Worm (Caenorhabditis elegans) whole organism, L1 larva: ENCODE data around the gene ctg-2.

Experiments used
- F16B12.6 ChIP-seq: fragments of 150-350 bp; optimal IDR thresholded peaks from 2 replicates; lab custom pipeline; 2014; ENCODE audit warnings: missing biosample characterization, missing genetic modification characterization
- Y116A8C.19 ChIP-seq: sonication (generic microtip); optimal IDR thresholded peaks from 2 replicates; lab custom pipeline; 2016; ENCODE audit warnings: missing compliant biosample characterization, missing genetic modification characterization, borderline replicate concordance
- alr-1 ChIP-seq: fragments of 200-800 bp; sonication (Bioruptor generic); optimal IDR thresholded peaks from 2 replicates; lab custom pipeline; 2018; ENCODE audit warnings: borderline replicate concordance, mild to moderate bottlenecking, missing genetic modification characterization, missing compliant biosample characterization
- aly-2 ChIP-seq: fragments of 150-350 bp; optimal IDR thresholded peaks from 2 replicates; lab custom pipeline; 2014; ENCODE audit warnings: missing biosample characterization, missing genetic modification characterization
- ama-1 ChIP-seq: fragments of 150-350 bp; optimal IDR thresholded peaks from 2 replicates; lab custom pipeline; 2014
- blmp-1 ChIP-seq: fragments of 150-350 bp; optimal IDR thresholded peaks from 2 replicates; lab custom pipeline; 2014; ENCODE audit warnings: missing biosample characterization, missing genetic modification characterization
- ceh-63 ChIP-seq: fragments of 200-800 bp; sonication (Bioruptor generic); optimal IDR thresholded peaks from 2 replicates; lab custom pipeline; 2018; ENCODE audit warnings: mild to moderate bottlenecking, missing genetic modification characterization, missing compliant biosample characterization
- ceh-90 ChIP-seq: sonication (generic microtip); optimal IDR thresholded peaks from 2 replicates; lab custom pipeline; 2016; ENCODE audit warnings: missing genetic modification characterization, missing compliant biosample characterization
- dpl-1 ChIP-seq, 3 experiments: fragments of 150-350 bp in 2 of 3; sonication (generic microtip) in 1 of 3; optimal IDR thresholded peaks; 2 replicates each; lab custom pipeline; 2014 to 2017; ENCODE audit warnings: missing biosample characterization in 3 of 3, missing genetic modification characterization in 3 of 3, missing genetic modification reagents in 3 of 3
- dsc-1 ChIP-seq: sonication (generic microtip); optimal IDR thresholded peaks from 2 replicates; lab custom pipeline; 2016; ENCODE audit warnings: mild to moderate bottlenecking, missing genetic modification characterization, missing compliant biosample characterization
- efl-1 ChIP-seq, 4 experiments: fragments of 150-350 bp; optimal IDR thresholded peaks in 3 of 4; peaks in 1 of 4; 1 replicate in 1 of 4; 2 replicates in 3 of 4; lab custom pipeline; 2014; ENCODE audit warnings: missing biosample characterization in 2 of 4, missing genetic modification characterization in 2 of 4, missing genetic modification reagents in 2 of 4
- egl-27 ChIP-seq, 2 experiments: fragments of 150-350 bp in 1 of 2; sonication (generic microtip); optimal IDR thresholded peaks; 3 replicates each; lab custom pipeline; 2017 to 2018; ENCODE audit warnings: missing biosample characterization in 2 of 2, missing genetic modification characterization in 2 of 2, missing genetic modification reagents in 2 of 2
- elt-2 ChIP-seq: sonication (generic microtip); optimal IDR thresholded peaks from 2 replicates; lab custom pipeline; 2016; ENCODE audit warnings: missing genetic modification characterization, mild to moderate bottlenecking, inconsistent platforms, missing compliant biosample characterization, missing genetic modification reagents
- elt-3 ChIP-seq, 6 experiments: fragments of 150-350 bp in 1 of 6; sonication (generic microtip); optimal IDR thresholded peaks; 2 replicates each; lab custom pipeline; 2017 to 2018; ENCODE audit warnings: missing biosample characterization in 6 of 6, missing genetic modification characterization in 6 of 6, inconsistent platforms in 1 of 6
- fkh-10 ChIP-seq: sonication (generic microtip); optimal IDR thresholded peaks from 2 replicates; lab custom pipeline; 2017; ENCODE audit warnings: missing biosample characterization, missing genetic modification reagents, missing genetic modification characterization
- fkh-8 ChIP-seq: sonication (generic microtip); optimal IDR thresholded peaks from 2 replicates; lab custom pipeline; 2016; ENCODE audit warnings: mild to moderate bottlenecking, missing genetic modification characterization, missing compliant biosample characterization
- fos-1 ChIP-seq: fragments of 150-350 bp; optimal IDR thresholded peaks from 2 replicates; lab custom pipeline; 2014; ENCODE audit warnings: missing biosample characterization, missing genetic modification characterization
- hlh-17 ChIP-seq: fragments of 200-800 bp; sonication (Bioruptor generic); optimal IDR thresholded peaks from 2 replicates; lab custom pipeline; 2018; ENCODE audit warnings: missing genetic modification characterization, mild to moderate bottlenecking, missing compliant biosample characterization, moderate library complexity, borderline replicate concordance
- hpl-2 ChIP-seq: fragments of 150-350 bp; optimal IDR thresholded peaks from 2 replicates; lab custom pipeline; 2014; ENCODE audit warnings: missing biosample characterization, missing genetic modification reagents, missing genetic modification characterization
- isw-1 ChIP-seq: fragments of 200-800 bp; sonication (Bioruptor generic); IDR thresholded peaks from 2 replicates; pipeline ENCODE4 v1.3.6; 2022; ENCODE audit warnings: missing genetic modification characterization, missing compliant biosample characterization
- jun-1 ChIP-seq: fragments of 150-350 bp; optimal IDR thresholded peaks from 2 replicates; lab custom pipeline; 2014; ENCODE audit warnings: missing biosample characterization, missing genetic modification reagents, missing genetic modification characterization
- lin-13 ChIP-seq: fragments of 150-350 bp; optimal IDR thresholded peaks from 2 replicates; lab custom pipeline; 2014; ENCODE audit warnings: missing biosample characterization, missing genetic modification reagents, missing genetic modification characterization
- lin-35 ChIP-seq, 2 experiments: fragments of 150-350 bp; optimal IDR thresholded peaks; 2 replicates each; lab custom pipeline; 2014; ENCODE audit warnings: missing biosample characterization in 2 of 2, missing genetic modification characterization in 2 of 2, missing genetic modification reagents in 2 of 2
- lin-39 ChIP-seq: fragments of 150-350 bp; optimal IDR thresholded peaks from 2 replicates; lab custom pipeline; 2014; ENCODE audit warnings: missing biosample characterization, missing genetic modification reagents, missing genetic modification characterization
- lir-3 ChIP-seq: sonication (generic microtip); optimal IDR thresholded peaks from 2 replicates; lab custom pipeline; 2016; ENCODE audit warnings: mild to moderate bottlenecking, missing genetic modification characterization, moderate library complexity, missing compliant biosample characterization; ENCODE audit not compliant: poor library complexity
- lsy-2 ChIP-seq, 2 experiments: fragments of 150-350 bp; optimal IDR thresholded peaks; 2 replicates each; lab custom pipeline; 2014; ENCODE audit warnings: missing biosample characterization in 2 of 2, missing genetic modification characterization in 2 of 2
- mep-1 ChIP-seq: fragments of 150-350 bp; optimal IDR thresholded peaks from 2 replicates; lab custom pipeline; 2014; ENCODE audit warnings: missing biosample characterization, missing genetic modification characterization
- nhr-12 ChIP-seq: sonication (generic microtip); optimal IDR thresholded peaks from 2 replicates; lab custom pipeline; 2017; ENCODE audit warnings: missing biosample characterization, missing genetic modification characterization
- nhr-19 ChIP-seq: fragments of 200-800 bp; sonication (Bioruptor generic); conservative IDR thresholded peaks from 2 replicates; pipeline ENCODE4 v1.3.6; 2022; ENCODE audit warnings: missing genetic modification characterization, missing compliant biosample characterization
- nhr-20 ChIP-seq: sonication (generic microtip); optimal IDR thresholded peaks from 2 replicates; lab custom pipeline; 2016; ENCODE audit warnings: mild to moderate bottlenecking, missing genetic modification characterization, missing compliant biosample characterization
- nhr-28 ChIP-seq: fragments of 150-350 bp; optimal IDR thresholded peaks from 2 replicates; lab custom pipeline; 2014; ENCODE audit warnings: missing biosample characterization, missing genetic modification characterization
- nhr-47 ChIP-seq: sonication (generic microtip); optimal IDR thresholded peaks from 2 replicates; lab custom pipeline; 2016; ENCODE audit warnings: mild to moderate bottlenecking, missing genetic modification characterization, moderate library complexity, missing compliant biosample characterization
- nhr-71 ChIP-seq: sonication (generic microtip); optimal IDR thresholded peaks from 2 replicates; lab custom pipeline; 2016; ENCODE audit warnings: mild to moderate bottlenecking, missing genetic modification characterization, moderate library complexity, missing compliant biosample characterization
- nhr-77 ChIP-seq: fragments of 150-350 bp; optimal IDR thresholded peaks from 2 replicates; lab custom pipeline; 2014; ENCODE audit warnings: missing biosample characterization, missing genetic modification characterization
- nhr-85 ChIP-seq: sonication (generic microtip); peaks from one replicate; lab custom pipeline; 2016; ENCODE audit warnings: missing genetic modification characterization, inconsistent platforms, missing compliant biosample characterization
- nhr-90 ChIP-seq: sonication (generic microtip); optimal IDR thresholded peaks from 2 replicates; lab custom pipeline; 2016; ENCODE audit warnings: mild to moderate bottlenecking, missing genetic modification characterization, missing compliant biosample characterization; ENCODE audit not compliant: poor library complexity
- pag-3 ChIP-seq: sonication (generic microtip); optimal IDR thresholded peaks from 2 replicates; lab custom pipeline; 2017; ENCODE audit warnings: missing genetic modification characterization, mild to moderate bottlenecking, missing compliant biosample characterization, antibody characterized with exemption, borderline replicate concordance; ENCODE audit not compliant: insufficient read depth
- pax-3 ChIP-seq: fragments of 200-800 bp; sonication (Bioruptor generic); optimal IDR thresholded peaks from 2 replicates; lab custom pipeline; 2018; ENCODE audit warnings: mild to moderate bottlenecking, missing genetic modification characterization, moderate library complexity, missing compliant biosample characterization
- skn-1 ChIP-seq: fragments of 150-350 bp; optimal IDR thresholded peaks from 2 replicates; lab custom pipeline; 2014; ENCODE audit warnings: missing biosample characterization, missing genetic modification characterization
- snpc-4 ChIP-seq: fragments of 150-350 bp; optimal IDR thresholded peaks from 2 replicates; lab custom pipeline; 2014; ENCODE audit warnings: missing biosample characterization, missing genetic modification characterization
- sptf-1 ChIP-seq: fragments of 150-350 bp; optimal IDR thresholded peaks from 2 replicates; lab custom pipeline; 2014; ENCODE audit warnings: missing biosample characterization, missing genetic modification characterization
- sup-37 ChIP-seq: fragments of 200-800 bp; sonication (Bioruptor generic); optimal IDR thresholded peaks from 2 replicates; lab custom pipeline; 2018; ENCODE audit warnings: mild to moderate bottlenecking, missing genetic modification characterization, missing compliant biosample characterization
- swsn-7 ChIP-seq: sonication (generic microtip); optimal IDR thresholded peaks from 2 replicates; lab custom pipeline; 2016; ENCODE audit warnings: missing genetic modification characterization, missing compliant biosample characterization
- tbx-2 ChIP-seq: sonication (generic microtip); optimal IDR thresholded peaks from 2 replicates; lab custom pipeline; 2016; ENCODE audit warnings: missing genetic modification characterization, missing compliant biosample characterization
- tlp-1 ChIP-seq: fragments of 150-350 bp; optimal IDR thresholded peaks from 2 replicates; lab custom pipeline; 2014; ENCODE audit warnings: missing biosample characterization, missing genetic modification characterization
- unc-62 ChIP-seq: fragments of 150-350 bp; optimal IDR thresholded peaks from 2 replicates; lab custom pipeline; 2014; ENCODE audit warnings: missing biosample characterization, missing genetic modification reagents, missing genetic modification characterization
- unc-86 ChIP-seq: sonication (generic microtip); optimal IDR thresholded peaks from 2 replicates; lab custom pipeline; 2016; ENCODE audit warnings: missing genetic modification characterization, missing compliant biosample characterization
- unc-98 ChIP-seq: fragments of 200-800 bp; sonication (Bioruptor generic); IDR thresholded peaks from 2 replicates; pipeline ENCODE4 v1.3.6; 2022; ENCODE audit warnings: missing genetic modification characterization, missing compliant biosample characterization
- xbp-1 ChIP-seq: sonication (generic microtip); optimal IDR thresholded peaks from 2 replicates; lab custom pipeline; 2016; ENCODE audit warnings: missing genetic modification characterization, missing compliant biosample characterization
- zag-1 ChIP-seq: fragments of 150-350 bp; optimal IDR thresholded peaks from 2 replicates; lab custom pipeline; 2014; ENCODE audit warnings: missing biosample characterization, missing genetic modification characterization
- zip-4 ChIP-seq: fragments of 200-800 bp; sonication (Bioruptor generic); optimal IDR thresholded peaks from 2 replicates; lab custom pipeline; 2018; ENCODE audit warnings: mild to moderate bottlenecking, missing genetic modification characterization, moderate library complexity, missing compliant biosample characterization
- ztf-11 ChIP-seq, 2 experiments: sonication (generic microtip); optimal IDR thresholded peaks; 2 replicates each; lab custom pipeline; 2016 to 2017; ENCODE audit warnings: missing genetic modification characterization in 2 of 2, missing biosample characterization in 1 of 2, missing compliant biosample characterization in 1 of 2
- ztf-4 ChIP-seq: fragments of 150-350 bp; optimal IDR thresholded peaks from 2 replicates; lab custom pipeline; 2014; ENCODE audit warnings: missing biosample characterization, missing genetic modification characterization

The ctg-2 gene

DNA sequence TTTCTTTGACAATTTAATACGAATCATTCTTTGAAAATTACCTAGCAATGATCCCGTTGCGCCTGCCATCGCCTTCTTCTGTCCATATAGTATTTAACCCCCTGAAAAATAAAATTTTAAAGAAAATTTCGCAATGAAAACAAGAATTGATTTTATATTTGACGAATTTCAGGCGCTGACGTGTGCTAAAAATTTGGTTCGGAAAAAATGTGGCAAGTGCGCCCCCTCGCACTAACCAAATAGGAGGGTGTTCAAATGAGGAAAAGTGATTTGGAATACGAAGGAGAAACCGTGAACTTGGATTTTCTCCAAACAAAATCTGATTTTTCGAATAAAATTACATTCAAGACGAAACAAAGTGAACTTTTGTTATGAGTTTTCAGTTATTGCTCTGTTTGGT is 51.2 kb downstream of the ctg-2 start, which contains the start of gene stc-1 (continued):
- TF ChIP-seq lsy-2 (tag; optimal IDR thresholded peaks at IDR 0.05; lab: Kevin White, UChicago) (peak; percentile 6 to 69), alr-1 (tag; lab: Kevin White, UChicago) (no peak), sup-37 (no peak), pax-3 (tag; lab: Kevin White, UChicago) (no peak), pag-3 (tag; lab: Kevin White, UChicago) (no peak), fkh-8 (tag; lab: Kevin White, UChicago) (no peak), fos-1 (tag; lab: Kevin White, UChicago) (no peak), unc-86 (no peak), nhr-20 (tag; lab: Kevin White, UChicago) (no peak), isw-1 (no peak), lin-35 (GFP tag; optimal IDR thresholded peaks at IDR 0.05; lab: Kevin White, UChicago) (peak; percentile 67 to 94), lin-39 (tag; lab: Kevin White, UChicago) (no peak), aly-2 (tag; lab: Kevin White, UChicago) (no peak), skn-1 (tag; lab: Kevin White, UChicago) (peak; percentile 30), unc-62 (GFP tag; lab: Kevin White, UChicago) (no peak), ztf-4 (no peak), nhr-71 (tag; lab: Kevin White, UChicago) (peak; percentile 29), efl-1 (optimal IDR thresholded peaks at IDR 0.05; lab: Kevin White, UChicago) (peak in 1 of 2 experiments; percentile 82), efl-1 (GFP tag; optimal IDR thresholded peaks at IDR 0.05 in 1 of 2; lab: Kevin White, UChicago) (peak; percentile 86 to 98), xbp-1 (tag; lab: Kevin White, UChicago) (peak; percentile 78), lin-13 (GFP tag; lab: Kevin White, UChicago) (peak; percentile 27), hpl-2 (GFP tag; lab: Kevin White, UChicago) (no peak), snpc-4 (tag; lab: Kevin White, UChicago) (no peak), nhr-90 (tag; lab: Kevin White, UChicago) (peak; percentile 7), ceh-63 (GFP tag; lab: Kevin White, UChicago) (no peak), zag-1 (tag; lab: Kevin White, UChicago) (no peak), dpl-1 (GFP tag; optimal IDR thresholded peaks at IDR 0.05; lab: Kevin White, UChicago) (peak; percentile 65 to 86 (median 79)), nhr-77 (tag; lab: Kevin White, UChicago) (no peak), Y116A8C.19 (tag; lab: Kevin White, UChicago) (no peak), elt-2 (peak; percentile 30), nhr-12 (tag; lab: Kevin White, UChicago) (no peak), elt-3 (tag; optimal IDR thresholded peaks at IDR 0.05; lab: Kevin White, UChicago) (no peak), egl-27 (tag; optimal IDR thresholded peaks at IDR 0.05; lab: Kevin White, UChicago) (no peak), nhr-47 (no peak), nhr-19 (GFP tag; lab: Robert Waterston, UW) (no peak), blmp-1 (tag; lab: Kevin White, UChicago) (peak; percentile 34), tbx-2 (tag; lab: Kevin White, UChicago) (no peak), tlp-1 (tag; lab: Kevin White, UChicago) (no peak), ama-1 (lab: Kevin White, UChicago) (peak; percentile 23), swsn-7 (tag; lab: Kevin White, UChicago) (no peak), sptf-1 (tag; lab: Kevin White, UChicago) (no peak), dsc-1 (tag; lab: Kevin White, UChicago) (no peak), jun-1 (tag; lab: Kevin White, UChicago) (no peak), hlh-17 (GFP tag; lab: Kevin White, UChicago) (no peak), ceh-90 (tag; lab: Kevin White, UChicago) (no peak), zip-4 (GFP tag; lab: Kevin White, UChicago) (no peak), ztf-11 (tag; optimal IDR thresholded peaks at IDR 0.05; lab: Kevin White, UChicago) (no peak), nhr-28 (tag; lab: Kevin White, UChicago) (no peak), lir-3 (tag; lab: Kevin White, UChicago) (no peak), mep-1 (no peak), nhr-85 (tag; lab: Kevin White, UChicago) (peak; percentile 35), fkh-10 (no peak), unc-98 (no peak), F16B12.6 (peak; percentile 26)
